Worm (Caenorhabditis elegans) whole organism, young adult: ENCODE data around the gene T07D4.2.
A peak's percentile ranks its signal among the peaks of the same experiment; 100 is the strongest.

Experiments used
- B0035.1 ChIP-seq: sonication (generic microtip); optimal IDR thresholded peaks from 2 replicates; lab custom pipeline; 2016; ENCODE audit warnings: missing genetic modification characterization, mild to moderate bottlenecking, missing compliant biosample characterization, missing genotype, missing genetic modification reagents
- B0336.3 ChIP-seq: fragments of 200-800 bp; sonication (Bioruptor generic); IDR thresholded peaks from 2 replicates; pipeline ENCODE4 v1.3.6; 2022; ENCODE audit warnings: missing genetic modification characterization, missing compliant biosample characterization
- C17E4.6 ChIP-seq: fragments of 200-800 bp; sonication (Bioruptor generic); IDR thresholded peaks from 2 replicates; pipeline ENCODE4 v1.3.6; 2022; ENCODE audit warnings: missing genetic modification reagents, missing genetic modification characterization, missing compliant biosample characterization
- F10E7.11 ChIP-seq: sonication (generic microtip); optimal IDR thresholded peaks from 2 replicates; lab custom pipeline; 2017; ENCODE audit warnings: mild to moderate bottlenecking, missing genetic modification characterization, moderate library complexity, missing compliant biosample characterization
- F23B12.7 ChIP-seq: sonication (generic microtip); optimal IDR thresholded peaks from 2 replicates; lab custom pipeline; 2017; ENCODE audit warnings: missing genetic modification characterization, mild to moderate bottlenecking, missing compliant biosample characterization, antibody characterized with exemption, moderate library complexity; ENCODE audit not compliant: insufficient read depth
- F49E8.2 ChIP-seq: sonication (generic microtip); optimal IDR thresholded peaks from 3 replicates; lab custom pipeline; 2017; ENCODE audit warnings: missing genetic modification characterization, mild to moderate bottlenecking, missing compliant biosample characterization, antibody characterized with exemption, moderate library complexity; ENCODE audit not compliant: insufficient read depth
- F55B11.4 ChIP-seq: sonication (generic microtip); optimal IDR thresholded peaks from 2 replicates; lab custom pipeline; 2016; ENCODE audit warnings: missing compliant biosample characterization, missing genetic modification characterization, borderline replicate concordance; ENCODE audit not compliant: insufficient read depth
- F57A8.1 ChIP-seq: fragments of 200-800 bp; sonication (Bioruptor generic); optimal IDR thresholded peaks from 2 replicates; lab custom pipeline; 2018; ENCODE audit warnings: mild to moderate bottlenecking, missing genetic modification characterization, moderate library complexity, missing compliant biosample characterization
- K12H6.12 ChIP-seq: fragments of 200-800 bp; sonication (Bioruptor generic); optimal IDR thresholded peaks from 2 replicates; lab custom pipeline; 2018; ENCODE audit warnings: mild to moderate bottlenecking, missing genetic modification characterization, missing compliant biosample characterization
- T07F8.4 ChIP-seq: sonication (generic microtip); optimal IDR thresholded peaks from 2 replicates; lab custom pipeline; 2016; ENCODE audit warnings: mild to moderate bottlenecking, missing genetic modification characterization, moderate library complexity, missing compliant biosample characterization
- T26A5.8 ChIP-seq: sonication (generic microtip); optimal IDR thresholded peaks from 2 replicates; lab custom pipeline; 2016; ENCODE audit warnings: missing genetic modification characterization, missing compliant biosample characterization
- Y56A3A.18 ChIP-seq: fragments of 200-800 bp; sonication (Bioruptor generic); IDR thresholded peaks from 2 replicates; pipeline ENCODE4 v1.3.6; 2022; ENCODE audit warnings: missing genetic modification reagents, missing genetic modification characterization, missing compliant biosample characterization
- Y67H2A.10 ChIP-seq: fragments of 200-800 bp; sonication (Bioruptor generic); conservative IDR thresholded peaks from 2 replicates; pipeline ENCODE4 v1.3.6; 2022; ENCODE audit warnings: missing genetic modification reagents, missing genetic modification characterization, missing compliant biosample characterization
- athp-1 ChIP-seq: sonication (generic microtip); optimal IDR thresholded peaks from 2 replicates; lab custom pipeline; 2017; ENCODE audit warnings: mild to moderate bottlenecking, missing genetic modification characterization, missing compliant biosample characterization
- attf-6 ChIP-seq: fragments of 200-800 bp; sonication (Bioruptor generic); IDR thresholded peaks from 2 replicates; pipeline ENCODE4 v1.3.6; 2022; ENCODE audit warnings: missing genetic modification reagents, missing genetic modification characterization, missing compliant biosample characterization
- bed-2 ChIP-seq: fragments of 200-800 bp; sonication (Bioruptor generic); IDR thresholded peaks from 2 replicates; pipeline ENCODE4 v1.3.6; 2022; ENCODE audit warnings: missing genetic modification reagents, missing genetic modification characterization, missing compliant biosample characterization
- ceh-100 ChIP-seq: fragments of 200-800 bp; sonication (Bioruptor generic); IDR thresholded peaks from 2 replicates; pipeline ENCODE4 v1.3.6; 2022; ENCODE audit warnings: missing genetic modification reagents, missing genetic modification characterization, missing compliant biosample characterization
- ceh-27 ChIP-seq: fragments of 200-800 bp; sonication (Bioruptor generic); optimal IDR thresholded peaks from 2 replicates; lab custom pipeline; 2018; ENCODE audit warnings: mild to moderate bottlenecking, missing genetic modification characterization, moderate library complexity, missing compliant biosample characterization
- ceh-58 ChIP-seq: fragments of 200-800 bp; sonication (Bioruptor generic); IDR thresholded peaks from 2 replicates; pipeline ENCODE4 v1.3.6; 2022; ENCODE audit warnings: missing genetic modification characterization, missing compliant biosample characterization
- ceh-91 ChIP-seq: fragments of 200-800 bp; sonication (Bioruptor generic); IDR thresholded peaks from 2 replicates; pipeline ENCODE4 v1.3.6; 2022; ENCODE audit warnings: missing genetic modification reagents, missing genetic modification characterization, missing compliant biosample characterization
- dox-1 ChIP-seq: fragments of 200-800 bp; sonication (Bioruptor generic); IDR thresholded peaks from 2 replicates; pipeline ENCODE4 v1.3.6; 2022; ENCODE audit warnings: missing genetic modification reagents, missing genetic modification characterization, missing compliant biosample characterization
- dpl-1 ChIP-seq: fragments of 150-350 bp; optimal IDR thresholded peaks from 2 replicates; lab custom pipeline; 2014; ENCODE audit warnings: missing biosample characterization, missing genetic modification reagents, missing genetic modification characterization
- fkh-3 ChIP-seq: sonication (generic microtip); optimal IDR thresholded peaks from 2 replicates; lab custom pipeline; 2016; ENCODE audit warnings: mild to moderate bottlenecking, missing genetic modification characterization, missing compliant biosample characterization
- hrde-1 ChIP-seq: sonication (generic microtip); optimal IDR thresholded peaks from 2 replicates; lab custom pipeline; 2016; ENCODE audit warnings: missing genetic modification characterization, mild to moderate bottlenecking, missing compliant biosample characterization, moderate library complexity, missing genotype, missing genetic modification reagents, borderline replicate concordance
- let-607 ChIP-seq, 2 experiments: fragments of 200-800 bp in 1 of 2; sonication (Bioruptor generic) in 1 of 2; sonication (generic microtip) in 1 of 2; optimal IDR thresholded peaks; 2 replicates each; lab custom pipeline; 2016 to 2018; ENCODE audit warnings: mild to moderate bottlenecking in 2 of 2, missing compliant biosample characterization in 2 of 2, missing genetic modification characterization in 2 of 2, moderate library complexity in 2 of 2, missing genotype in 1 of 2
- lin-26 ChIP-seq: fragments of 200-800 bp; sonication (Bioruptor generic); IDR thresholded peaks from 2 replicates; pipeline ENCODE4 v1.3.6; 2022; ENCODE audit warnings: missing genetic modification reagents, missing genetic modification characterization, missing compliant biosample characterization
- lsl-1 ChIP-seq: fragments of 200-800 bp; sonication (Bioruptor generic); optimal IDR thresholded peaks from 2 replicates; lab custom pipeline; 2018; ENCODE audit warnings: mild to moderate bottlenecking, missing genetic modification characterization, moderate library complexity, missing compliant biosample characterization
- lsy-27 ChIP-seq: sonication (generic microtip); optimal IDR thresholded peaks from 2 replicates; lab custom pipeline; 2017; ENCODE audit warnings: missing genetic modification characterization, mild to moderate bottlenecking, missing compliant biosample characterization, antibody characterized with exemption, missing genotype, borderline replicate concordance; ENCODE audit not compliant: insufficient read depth
- madf-3 ChIP-seq: fragments of 200-800 bp; sonication (Bioruptor generic); IDR thresholded peaks from 2 replicates; pipeline ENCODE4 v1.3.6; 2022; ENCODE audit warnings: missing genetic modification reagents, missing genetic modification characterization, missing compliant biosample characterization
- madf-6 ChIP-seq: fragments of 200-800 bp; sonication (Bioruptor generic); IDR thresholded peaks from 2 replicates; pipeline ENCODE4 v1.3.6; 2022; ENCODE audit warnings: missing genetic modification reagents, missing genetic modification characterization, missing compliant biosample characterization
- nfya-2 ChIP-seq: fragments of 200-800 bp; sonication (Bioruptor generic); IDR thresholded peaks from 2 replicates; pipeline ENCODE4 v1.3.6; 2022; ENCODE audit warnings: missing genetic modification reagents, missing genetic modification characterization, missing compliant biosample characterization
- nfyb-1 ChIP-seq: fragments of 200-800 bp; sonication (Bioruptor generic); IDR thresholded peaks from 2 replicates; pipeline ENCODE4 v1.3.6; 2022; ENCODE audit warnings: missing genetic modification reagents, missing genetic modification characterization, missing compliant biosample characterization
- nhr-120 ChIP-seq: fragments of 200-800 bp; sonication (Bioruptor generic); IDR thresholded peaks from 2 replicates; pipeline ENCODE4 v1.3.6; 2022; ENCODE audit warnings: missing genetic modification characterization, missing compliant biosample characterization
- nhr-27 ChIP-seq: fragments of 200-800 bp; sonication (Bioruptor generic); optimal IDR thresholded peaks from 2 replicates; lab custom pipeline; 2018; ENCODE audit warnings: mild to moderate bottlenecking, missing genetic modification characterization, moderate library complexity, missing compliant biosample characterization
- pha-4 ChIP-seq: fragments of 150-350 bp; sonication (generic microtip); optimal IDR thresholded peaks from 2 replicates; lab custom pipeline; 2014; ENCODE audit warnings: missing biosample characterization, missing genetic modification reagents, missing genetic modification characterization
- rpc-1 ChIP-seq, 2 experiments: fragments of 150-350 bp in 1 of 2; sonication (generic microtip) in 1 of 2; optimal IDR thresholded peaks; 2 replicates each; lab custom pipeline; 2014 to 2018; ENCODE audit warnings: missing biosample characterization in 1 of 2, missing genetic modification characterization in 1 of 2, missing genetic modification reagents in 1 of 2, missing genotype in 1 of 2
- sdz-38 ChIP-seq: sonication (generic microtip); optimal IDR thresholded peaks from 2 replicates; lab custom pipeline; 2016; ENCODE audit warnings: missing genotype, missing genetic modification characterization, missing compliant biosample characterization
- snpc-1.1 ChIP-seq: sonication (generic microtip); optimal IDR thresholded peaks from 2 replicates; lab custom pipeline; 2017; ENCODE audit warnings: missing genetic modification characterization, mild to moderate bottlenecking, missing compliant biosample characterization, antibody characterized with exemption, moderate library complexity, missing genotype, missing genetic modification reagents; ENCODE audit not compliant: insufficient read depth
- somi-1 ChIP-seq: fragments of 200-800 bp; sonication (Bioruptor generic); optimal IDR thresholded peaks from 2 replicates; lab custom pipeline; 2018; ENCODE audit warnings: mild to moderate bottlenecking, missing genetic modification characterization, missing compliant biosample characterization
- unc-130 ChIP-seq: sonication (generic microtip); optimal IDR thresholded peaks from 2 replicates; lab custom pipeline; 2016; ENCODE audit warnings: missing genetic modification reagents, missing genetic modification characterization, missing compliant biosample characterization
- xnd-1 ChIP-seq: sonication (generic microtip); optimal IDR thresholded peaks from 2 replicates; lab custom pipeline; 2016; ENCODE audit warnings: missing genotype, missing genetic modification reagents, missing genetic modification characterization, missing compliant biosample characterization
- zfh-2 ChIP-seq: fragments of 200-800 bp; sonication (Bioruptor generic); conservative IDR thresholded peaks from 2 replicates; pipeline ENCODE4 v1.3.6; 2022; ENCODE audit warnings: missing genetic modification reagents, missing genetic modification characterization, missing compliant biosample characterization
- ztf-18 ChIP-seq: sonication (generic microtip); optimal IDR thresholded peaks from 2 replicates; lab custom pipeline; 2016; ENCODE audit warnings: missing genotype, mild to moderate bottlenecking, missing genetic modification characterization, missing compliant biosample characterization
- ztf-26 ChIP-seq: sonication (generic microtip); optimal IDR thresholded peaks from 2 replicates; lab custom pipeline; 2017; ENCODE audit warnings: missing genetic modification characterization, missing compliant biosample characterization
- ztf-6 ChIP-seq: fragments of 200-800 bp; sonication (Bioruptor generic); IDR thresholded peaks from 2 replicates; pipeline ENCODE4 v1.3.6; 2022; ENCODE audit warnings: missing genetic modification reagents, missing genetic modification characterization, missing compliant biosample characterization

The T07D4.2 gene

DNA sequence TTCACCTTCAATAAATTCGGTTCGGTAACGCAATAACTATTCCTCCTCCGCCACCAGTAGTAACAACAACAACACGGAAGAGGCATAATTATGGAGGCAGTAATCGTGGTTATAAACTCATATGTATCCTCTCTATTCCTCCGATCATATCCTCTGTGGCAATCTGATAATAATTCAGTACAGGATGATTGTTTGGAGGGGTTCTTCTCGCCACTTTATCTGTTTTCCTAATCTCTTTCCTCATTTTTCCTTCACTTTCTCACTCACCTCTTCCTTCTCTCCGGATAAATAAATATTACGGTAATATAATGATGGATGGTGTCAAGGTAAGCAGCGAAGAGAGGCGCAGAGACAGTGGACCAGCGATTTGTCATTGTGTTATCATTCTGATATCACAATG is 16.8 kb upstream of the T07D4.2 start:
- TF ChIP-seq ztf-18 (tag; lab: Kevin White, UChicago): no peak
- TF ChIP-seq madf-3 (GFP tag; lab: Robert Waterston, UW): no peak
- TF ChIP-seq ceh-100 (GFP tag; lab: Robert Waterston, UW): no peak
- TF ChIP-seq lin-26 (GFP tag; lab: Robert Waterston, UW): no peak
- TF ChIP-seq madf-6 (GFP tag; lab: Robert Waterston, UW): no peak
- TF ChIP-seq F10E7.11 (tag; lab: Kevin White, UChicago): no peak
- TF ChIP-seq let-607 (tag; optimal IDR thresholded peaks at IDR 0.05; lab: Kevin White, UChicago): no peak
- no peak for TF ChIP-seq attf-6
- no peak for TF ChIP-seq F55B11.4 (tag; lab: Kevin White, UChicago)
- no peak for TF ChIP-seq C17E4.6 (GFP tag; lab: Robert Waterston, UW)
- no peak for TF ChIP-seq lsy-27 (tag; lab: Kevin White, UChicago)
- no peak for TF ChIP-seq nhr-27 (tag; lab: Kevin White, UChicago)
- no peak for TF ChIP-seq zfh-2
- no peak for TF ChIP-seq B0035.1 (tag; lab: Kevin White, UChicago)

DNA sequence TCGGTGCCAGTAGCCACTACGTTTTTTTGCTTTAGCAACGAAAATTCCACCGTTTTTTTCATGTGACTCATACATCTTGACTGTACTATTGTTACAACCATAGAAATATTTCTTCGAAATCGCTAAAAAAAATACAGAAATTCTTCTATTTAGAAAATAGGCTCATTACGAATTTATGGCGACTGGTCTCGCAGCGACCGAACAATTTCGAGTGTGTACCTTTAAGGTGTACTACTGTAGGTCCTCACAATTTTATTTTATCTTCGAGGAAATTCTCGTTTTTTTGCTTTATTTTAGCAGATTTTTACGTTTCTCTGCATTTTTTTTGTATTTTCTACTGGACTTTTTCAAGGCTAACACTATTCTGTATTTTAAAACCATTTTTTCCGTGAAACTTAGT is 16.3 kb upstream of the T07D4.2 start:
- TF ChIP-seq F49E8.2 (tag; lab: Kevin White, UChicago) (peak; percentile 29), xnd-1 (tag; lab: Kevin White, UChicago) (peak; percentile 92), nfyb-1 (GFP tag; lab: Robert Waterston, UW) (no peak), dox-1 (GFP tag; lab: Robert Waterston, UW) (peak; percentile 40; the same call in 1 of the 2 replicates), lsl-1 (GFP tag; lab: Kevin White, UChicago) (peak; percentile 97), unc-130 (no peak), ceh-100 (GFP tag; lab: Robert Waterston, UW) (no peak), nhr-27 (tag; lab: Kevin White, UChicago) (no peak), K12H6.12 (tag; lab: Kevin White, UChicago) (no peak), nfya-2 (no peak), ceh-58 (no peak), T07F8.4 (tag; lab: Kevin White, UChicago) (no peak), pha-4 (tag; lab: Kevin White, UChicago) (no peak), fkh-3 (tag; lab: Kevin White, UChicago) (no peak), ztf-26 (tag; lab: Kevin White, UChicago) (no peak), dpl-1 (no peak), ceh-27 (GFP tag; lab: Kevin White, UChicago) (no peak), sdz-38 (no peak), F23B12.7 (tag; lab: Kevin White, UChicago) (peak; percentile 6), F57A8.1 (GFP tag; lab: Kevin White, UChicago) (no peak), snpc-1.1 (tag; lab: Kevin White, UChicago) (no peak), T26A5.8 (tag; lab: Kevin White, UChicago) (no peak), hrde-1 (no peak), Y67H2A.10 (GFP tag; lab: Robert Waterston, UW) (no peak), bed-2 (GFP tag; lab: Robert Waterston, UW) (no peak), nhr-120 (GFP tag; lab: Robert Waterston, UW) (no peak), athp-1 (tag; lab: Kevin White, UChicago) (no peak), B0336.3 (GFP tag; lab: Robert Waterston, UW) (no peak), C17E4.6 (GFP tag; lab: Robert Waterston, UW) (no peak), lin-26 (GFP tag; lab: Robert Waterston, UW) (no peak), ztf-6 (no peak), Y56A3A.18 (no peak), ceh-91 (no peak), somi-1 (GFP tag; lab: Kevin White, UChicago) (no peak), attf-6 (no peak), rpc-1 (optimal IDR thresholded peaks at IDR 0.05; lab: Kevin White, UChicago) (no peak), rpc-1 (tag; optimal IDR thresholded peaks at IDR 0.05; lab: Kevin White, UChicago) (no peak), madf-3 (GFP tag; lab: Robert Waterston, UW) (no peak), lsy-27 (tag; lab: Kevin White, UChicago) (no peak), madf-6 (GFP tag; lab: Robert Waterston, UW) (peak; percentile 94)
